Worm (Caenorhabditis elegans) whole organism, L3 larva: ENCODE results near the gene famk-1.

Experiments used
- R02D3.7 ChIP-seq: fragments of 150-350 bp; optimal IDR thresholded peaks from 2 replicates; lab custom pipeline; 2014; ENCODE audit warnings: missing biosample characterization, missing genetic modification characterization
- ama-1 ChIP-seq: fragments of 150-350 bp; optimal IDR thresholded peaks from 2 replicates; lab custom pipeline; 2018
- ceh-28 ChIP-seq: fragments of 150-350 bp; optimal IDR thresholded peaks from 2 replicates; lab custom pipeline; 2014; ENCODE audit warnings: missing biosample characterization, missing genetic modification reagents, missing genetic modification characterization
- ceh-82 ChIP-seq: fragments of 150-350 bp; optimal IDR thresholded peaks from 2 replicates; lab custom pipeline; 2014; ENCODE audit warnings: missing biosample characterization, missing genetic modification characterization
- ceh-9 ChIP-seq: sonication (generic microtip); optimal IDR thresholded peaks from 2 replicates; lab custom pipeline; 2018; ENCODE audit warnings: missing biosample characterization, missing genetic modification characterization
- egl-27 ChIP-seq: sonication (generic microtip); optimal IDR thresholded peaks from 4 replicates; lab custom pipeline; 2017; ENCODE audit warnings: missing biosample characterization, missing genetic modification reagents, missing genetic modification characterization
- egl-5 ChIP-seq: fragments of 150-350 bp; optimal IDR thresholded peaks from 2 replicates; lab custom pipeline; 2017; ENCODE audit warnings: missing biosample characterization, missing genetic modification reagents, missing genetic modification characterization, inconsistent platforms
- elt-1 ChIP-seq: fragments of 150-350 bp; optimal IDR thresholded peaks from 2 replicates; lab custom pipeline; 2014; ENCODE audit warnings: missing biosample characterization, missing genetic modification characterization
- elt-2 ChIP-seq: sonication (generic microtip); optimal IDR thresholded peaks from 2 replicates; lab custom pipeline; 2016; ENCODE audit warnings: missing genetic modification reagents, mild to moderate bottlenecking, missing genetic modification characterization, missing compliant biosample characterization
- eor-1 ChIP-seq, 2 experiments: fragments of 150-350 bp; optimal IDR thresholded peaks; 2 replicates each; lab custom pipeline; 2014 to 2018; ENCODE audit warnings: missing biosample characterization in 2 of 2, missing genetic modification characterization in 2 of 2
- fkh-10 ChIP-seq: sonication (generic microtip); optimal IDR thresholded peaks from 2 replicates; lab custom pipeline; 2017; ENCODE audit warnings: missing biosample characterization, missing genetic modification reagents, missing genetic modification characterization
- fkh-2 ChIP-seq: fragments of 150-350 bp; optimal IDR thresholded peaks from 2 replicates; lab custom pipeline; 2014; ENCODE audit warnings: missing biosample characterization, missing genetic modification reagents, missing genetic modification characterization
- hmg-11 ChIP-seq: sonication (generic microtip); optimal IDR thresholded peaks from 2 replicates; lab custom pipeline; 2016; ENCODE audit warnings: missing genetic modification characterization, missing compliant biosample characterization
- lin-15B ChIP-seq: fragments of 150-350 bp; optimal IDR thresholded peaks from 2 replicates; lab custom pipeline; 2014; ENCODE audit warnings: missing biosample characterization, missing genetic modification characterization
- lin-39 ChIP-seq: fragments of 150-350 bp; optimal IDR thresholded peaks from 2 replicates; lab custom pipeline; 2018; ENCODE audit warnings: missing biosample characterization, missing genetic modification reagents, missing genetic modification characterization
- mdl-1 ChIP-seq: fragments of 150-350 bp; optimal IDR thresholded peaks from 2 replicates; lab custom pipeline; 2014; ENCODE audit warnings: missing biosample characterization, missing genetic modification characterization
- nfya-1 ChIP-seq: sonication (generic microtip); optimal IDR thresholded peaks from 2 replicates; lab custom pipeline; 2017; ENCODE audit warnings: missing genetic modification characterization, mild to moderate bottlenecking, missing compliant biosample characterization, antibody characterized with exemption, moderate library complexity; ENCODE audit not compliant: insufficient read depth
- nhr-237 ChIP-seq: fragments of 150-350 bp; optimal IDR thresholded peaks from 2 replicates; lab custom pipeline; 2014; ENCODE audit warnings: missing biosample characterization, missing genetic modification characterization
- nhr-25 ChIP-seq: sonication (generic microtip); optimal IDR thresholded peaks from 2 replicates; lab custom pipeline; 2017; ENCODE audit warnings: missing biosample characterization, missing genetic modification characterization
- nhr-28 ChIP-seq: fragments of 150-350 bp; optimal IDR thresholded peaks from 2 replicates; lab custom pipeline; 2014; ENCODE audit warnings: missing biosample characterization, missing genetic modification characterization
- nhr-43 ChIP-seq: sonication (generic microtip); optimal IDR thresholded peaks from 2 replicates; lab custom pipeline; 2016; ENCODE audit warnings: mild to moderate bottlenecking, missing genetic modification characterization, missing compliant biosample characterization; ENCODE audit not compliant: poor library complexity, severe bottlenecking
- nhr-76 ChIP-seq: fragments of 150-350 bp; sonication (generic microtip); optimal IDR thresholded peaks from 5 replicates; lab custom pipeline; 2014; ENCODE audit warnings: missing biosample characterization, missing genetic modification characterization
- nhr-77 ChIP-seq: fragments of 150-350 bp; optimal IDR thresholded peaks from 2 replicates; lab custom pipeline; 2014; ENCODE audit warnings: missing biosample characterization, missing genetic modification characterization
- pha-4 ChIP-seq: fragments of 150-350 bp; optimal IDR thresholded peaks from 2 replicates; lab custom pipeline; 2014; ENCODE audit warnings: missing biosample characterization, missing genetic modification reagents, missing genetic modification characterization
- sea-2 ChIP-seq: fragments of 150-350 bp; sonication (generic microtip); optimal IDR thresholded peaks from 4 replicates; lab custom pipeline; 2014; ENCODE audit warnings: missing biosample characterization, missing genetic modification reagents, missing genetic modification characterization
- skn-1 ChIP-seq: fragments of 150-350 bp; optimal IDR thresholded peaks from 2 replicates; lab custom pipeline; 2014; ENCODE audit warnings: missing biosample characterization, missing genetic modification characterization
- snpc-4 ChIP-seq: fragments of 150-350 bp; optimal IDR thresholded peaks from 2 replicates; lab custom pipeline; 2014; ENCODE audit warnings: missing biosample characterization, missing genetic modification characterization
- tbx-2 ChIP-seq: sonication (generic microtip); optimal IDR thresholded peaks from 2 replicates; lab custom pipeline; 2016; ENCODE audit warnings: mild to moderate bottlenecking, missing genetic modification characterization, missing compliant biosample characterization
- unc-39 ChIP-seq: sonication (generic microtip); optimal IDR thresholded peaks from 4 replicates; lab custom pipeline; 2017; ENCODE audit warnings: missing biosample characterization, missing genetic modification characterization
- unc-62 ChIP-seq: fragments of 150-350 bp; sonication (generic microtip); optimal IDR thresholded peaks from 4 replicates; lab custom pipeline; 2014; ENCODE audit warnings: missing biosample characterization, missing genetic modification reagents, missing genetic modification characterization
- zag-1 ChIP-seq: fragments of 150-350 bp; optimal IDR thresholded peaks from 2 replicates; lab custom pipeline; 2014; ENCODE audit warnings: missing biosample characterization, missing genetic modification characterization

famk-1 gene

ce11 chrX:15194283-15194682 is 18.8 kb downstream of the famk-1 start, which contains the start of gene phat-6:
phat-6 (minus strand) TSS chrX:15194383.
- TF ChIP-seq egl-27 (tag; lab: Kevin White, UChicago) (no peak), eor-1 (tag; optimal IDR thresholded peaks at IDR 0.05; lab: Kevin White, UChicago) (no peak), mdl-1 (tag; lab: Kevin White, UChicago) (no peak), fkh-2 (no peak), snpc-4 (tag; lab: Kevin White, UChicago) (no peak), pha-4 (tag; lab: Kevin White, UChicago) (no peak), lin-15B (tag; lab: Kevin White, UChicago) (no peak), ceh-28 (tag; lab: Kevin White, UChicago) (no peak), ama-1 (lab: Kevin White, UChicago) (no peak), nhr-43 (no peak), egl-5 (no peak), nhr-76 (tag; lab: Kevin White, UChicago) (no peak), ceh-9 (tag; lab: Kevin White, UChicago) (no peak)
- TF ChIP-seq, all 47 proteins: peak for 0

- TF ChIP-seq nhr-77 (tag; lab: Kevin White, UChicago) (no peak), R02D3.7 (no peak), pha-4 (tag; lab: Kevin White, UChicago) (peak; percentile 16), ceh-9 (tag; lab: Kevin White, UChicago) (no peak), zag-1 (tag; lab: Kevin White, UChicago) (no peak), elt-2 (no peak), lin-39 (tag; lab: Kevin White, UChicago) (peak; percentile 50), egl-5 (no peak)
Observed at ce11 chrX:15191370-15191769, 21.7 kb downstream of the famk-1 start.

ce11 chrX:15189823-15190222 is 23.2 kb downstream of the famk-1 start, which contains the start of gene T10B10.4:
T10B10.4 (plus strand) TSS chrX:15190123.
- TF ChIP-seq egl-27 (tag; lab: Kevin White, UChicago) (no peak), lin-39 (tag; lab: Kevin White, UChicago) (peak; percentile 32)
- TF ChIP-seq, all 47 proteins: peak for 1

ce11 chrX:15188986-15189675 is 23.9 kb downstream of the famk-1 start:
- TF ChIP-seq lin-39 (tag; lab: Kevin White, UChicago) (peak; percentile 92), egl-5 (peak; percentile 73), hmg-11 (tag; lab: Kevin White, UChicago) (peak; percentile 64), tbx-2 (tag; lab: Kevin White, UChicago) (peak; percentile 66), ceh-9 (tag; lab: Kevin White, UChicago) (peak; percentile 66), unc-39 (tag; lab: Kevin White, UChicago) (no peak), sea-2 (no peak), pha-4 (tag; lab: Kevin White, UChicago) (peak; percentile 16), lin-15B (tag; lab: Kevin White, UChicago) (peak; percentile 14), nhr-25 (tag; lab: Kevin White, UChicago) (no peak), nfya-1 (tag; lab: Kevin White, UChicago) (peak; percentile 85), fkh-10 (GFP tag; lab: Kevin White, UChicago) (peak; percentile 63), ceh-28 (tag; lab: Kevin White, UChicago) (peak; percentile 4), snpc-4 (tag; lab: Kevin White, UChicago) (peak; percentile 69), unc-62 (GFP tag; lab: Kevin White, UChicago) (peak; percentile 72), elt-1 (tag; lab: Kevin White, UChicago) (peak; percentile 37), ceh-82 (tag; lab: Kevin White, UChicago) (no peak)

ce11 chrX:15188510-15188909 is 24.5 kb downstream of the famk-1 start:
- no peak for TF ChIP-seq hmg-11 (tag; lab: Kevin White, UChicago)
- TF ChIP-seq egl-5, result no peak
- no peak for TF ChIP-seq nhr-28 (tag; lab: Kevin White, UChicago)
- TF ChIP-seq unc-62 (GFP tag; lab: Kevin White, UChicago), result no peak
- TF ChIP-seq ceh-82 (tag; lab: Kevin White, UChicago), result no peak
- TF ChIP-seq skn-1 (tag; lab: Kevin White, UChicago), result peak; percentile 16
- no peak for TF ChIP-seq nhr-237 (tag; lab: Kevin White, UChicago)
- TF ChIP-seq, all 47 proteins: peak for 1
